Fruit fly (Drosophila melanogaster) whole organism, wandering third instar larva: Measurements from ENCODE around the gene Set.

Source experiments
- CG32264 ChIP-seq: fragments of 200-800 bp; sonication (Bioruptor generic); optimal IDR thresholded peaks from 2 replicates; lab custom pipeline; 2016; ENCODE audit warnings: missing biosample characterization, missing genetic modification characterization
- Dfd ChIP-seq: fragments of >200 bp; optimal IDR thresholded peaks from 2 replicates; lab custom pipeline; 2017; ENCODE audit warnings: missing biosample characterization, missing genetic modification characterization
- Dif ChIP-seq: fragments of 200-275, 200-300 bp; sonication (Bioruptor generic); optimal IDR thresholded peaks from 2 replicates; lab custom pipeline; 2018; ENCODE audit warnings: missing biosample characterization, missing genetic modification characterization; ENCODE audit not compliant: partially characterized antibody
- Hr83 ChIP-seq: fragments of 200-300 bp; sonication (Bioruptor generic); optimal IDR thresholded peaks from 2 replicates; lab custom pipeline; 2016; ENCODE audit warnings: missing biosample characterization, mild to moderate bottlenecking, missing genetic modification characterization, moderate library complexity; ENCODE audit not compliant: poor library complexity, severe bottlenecking
- OdsH ChIP-seq: fragments of 200-800 bp; sonication (Bioruptor generic); optimal IDR thresholded peaks from 2 replicates; lab custom pipeline; 2016; ENCODE audit warnings: missing biosample characterization, mild to moderate bottlenecking, missing genetic modification characterization
- br ChIP-seq: fragments of 200-800 bp; sonication (Bioruptor generic); optimal IDR thresholded peaks from 2 replicates; lab custom pipeline; 2016; ENCODE audit warnings: missing biosample characterization, missing genetic modification characterization
- dmrt93B ChIP-seq: fragments of 200-800 bp; sonication (Bioruptor generic); optimal IDR thresholded peaks from 2 replicates; lab custom pipeline; 2018; ENCODE audit warnings: missing biosample characterization, mild to moderate bottlenecking, missing genetic modification characterization
- h ChIP-seq: fragments of 200-800 bp; sonication (Bioruptor generic); optimal IDR thresholded peaks from 3 replicates; lab custom pipeline; 2016; ENCODE audit warnings: missing biosample characterization, mild to moderate bottlenecking, missing genetic modification characterization
- pan ChIP-seq: fragments of >200 bp; optimal IDR thresholded peaks from 2 replicates; lab custom pipeline; 2017
- psq ChIP-seq: fragments of 200-800 bp; sonication (Bioruptor generic); optimal IDR thresholded peaks from 3 replicates; lab custom pipeline; 2017; ENCODE audit warnings: missing biosample characterization, mild to moderate bottlenecking, missing genetic modification characterization, moderate library complexity
- rgr ChIP-seq: fragments of 200-800 bp; sonication (Bioruptor generic); optimal IDR thresholded peaks from 3 replicates; lab custom pipeline; 2016; ENCODE audit warnings: missing biosample characterization, mild to moderate bottlenecking, missing genetic modification characterization

DNA sequence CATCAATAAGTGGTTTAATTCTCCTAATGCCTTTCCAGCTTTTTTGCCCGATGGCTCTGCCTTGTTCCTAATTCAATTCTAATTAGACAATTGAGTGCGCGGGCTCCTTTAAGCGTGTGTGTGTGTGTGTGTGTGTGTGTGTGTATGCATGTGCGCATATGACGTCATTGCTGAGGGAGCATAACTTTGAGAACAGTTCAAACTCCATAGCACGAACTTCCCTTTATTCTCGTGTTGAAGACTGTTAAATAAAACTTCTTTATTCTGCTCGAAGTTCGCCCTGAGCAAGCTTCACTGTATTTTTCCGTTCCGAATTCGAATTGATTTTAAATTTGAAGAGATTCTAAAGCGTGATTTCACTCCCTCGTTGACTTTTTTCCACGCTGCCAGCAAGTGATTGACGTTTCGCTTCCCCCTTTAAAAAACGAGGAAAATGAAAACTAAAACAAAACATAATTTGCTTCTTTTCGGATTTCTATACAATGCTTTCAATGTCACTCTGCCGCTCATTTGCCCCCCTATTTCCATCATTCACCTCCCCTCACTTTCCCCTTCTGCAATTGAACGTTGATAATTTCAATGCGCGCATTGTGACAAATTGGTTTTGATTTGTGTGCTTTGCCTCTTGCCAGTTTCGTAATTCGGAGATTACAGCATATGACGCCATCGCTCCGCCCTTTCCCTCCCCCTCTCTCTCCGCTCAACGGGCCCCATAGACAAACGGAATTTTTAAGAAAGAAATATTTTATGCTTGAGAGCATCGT is 29.1 kb downstream of the Set start:
- TF ChIP-seq OdsH (GFP tag; lab: Kevin White, UChicago) (no peak), rgr (GFP tag; lab: Kevin White, UChicago) (no peak), psq (GFP tag; lab: Kevin White, UChicago) (no peak), dmrt93B (no peak), pan (lab: Kevin White, UChicago) (no peak), h (GFP tag; lab: Kevin White, UChicago) (no peak), Dfd (GFP tag; lab: Kevin White, UChicago) (peak; percentile 94), Dif (no peak), Hr83 (GFP tag; lab: Kevin White, UChicago) (no peak), br (no peak), CG32264 (GFP tag; lab: Kevin White, UChicago) (no peak)
